Worm (Caenorhabditis elegans): ENCODE data around the gene F54B3.2.

ce11 chrII:10245612-10246011 lies 24.3 kb downstream of the F54B3.2 start:
- TF ChIP-seq nhr-237 (tag; optimal IDR thresholded peaks at IDR 0.05): no peak
- TF ChIP-seq madf-9 (GFP tag; conservative IDR thresholded peaks at IDR 0.05): no peak
- no peak for TF ChIP-seq dpl-1 (GFP tag; optimal IDR thresholded peaks at IDR 0.05)
- TF ChIP-seq unc-130 (GFP tag; optimal IDR thresholded peaks at IDR 0.05): no peak
- no peak for TF ChIP-seq mdt-29 (GFP tag; IDR thresholded peaks at IDR 0.05)
- TF ChIP-seq duxl-1 (tag; optimal IDR thresholded peaks at IDR 0.05; ENCODE audit: poor library complexity): no peak
- no peak for TF ChIP-seq nhr-42 (GFP tag; IDR thresholded peaks at IDR 0.05)
- no peak for TF ChIP-seq Y5F2A.4 (GFP tag; optimal IDR thresholded peaks at IDR 0.05)

Measured in whole organism, L4 larva.